Worm (Caenorhabditis elegans) whole organism, midembryonic: Measurements from ENCODE around the gene nduv-2.

Source experiments
- T22C8.4 ChIP-seq: fragments of 200-800 bp; sonication (Bioruptor generic); IDR thresholded peaks from 2 replicates; pipeline ENCODE4 v1.3.6; 2022; ENCODE audit warnings: missing genetic modification characterization, missing compliant biosample characterization
- cog-1 ChIP-seq: sonication (generic microtip); optimal IDR thresholded peaks from 2 replicates; lab custom pipeline; 2016; ENCODE audit warnings: missing genetic modification characterization, missing compliant biosample characterization
- flt-1 ChIP-seq: fragments of 200-800 bp; sonication (Bioruptor generic); IDR thresholded peaks from 2 replicates; pipeline ENCODE4 v1.3.6; 2022; ENCODE audit warnings: missing genetic modification characterization, missing compliant biosample characterization
- klf-2 ChIP-seq: fragments of 200-800 bp; sonication (Bioruptor generic); conservative IDR thresholded peaks from 2 replicates; pipeline ENCODE4 v1.3.6; 2022; ENCODE audit warnings: missing genetic modification reagents, missing genetic modification characterization, missing compliant biosample characterization
- tab-1 ChIP-seq: fragments of 200-800 bp; sonication (Bioruptor generic); IDR thresholded peaks from 2 replicates; pipeline ENCODE4 v1.3.6; 2022; ENCODE audit warnings: missing genetic modification characterization, missing compliant biosample characterization

DNA sequence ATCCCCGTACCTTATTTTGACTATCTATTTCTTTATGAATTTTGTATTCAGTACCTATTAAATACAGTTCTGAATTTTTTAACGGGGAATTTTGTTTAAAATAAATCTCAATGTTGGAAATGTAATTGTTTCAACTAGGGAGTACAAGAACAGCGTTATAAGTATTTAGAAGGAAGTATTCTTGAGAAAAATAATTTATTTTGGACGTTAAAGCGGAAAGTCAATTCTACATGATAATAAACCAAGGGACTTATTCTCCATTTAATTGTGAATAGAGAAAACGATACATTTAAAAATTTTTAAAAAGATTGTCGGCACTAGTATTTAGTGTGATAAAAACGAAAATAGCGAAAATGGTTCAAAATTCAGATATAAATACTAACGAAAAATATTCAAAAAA lies 43.8 kb upstream of the nduv-2 start:
- no peak for TF ChIP-seq tab-1 (GFP tag; lab: Robert Waterston, UW)
- TF ChIP-seq cog-1 = no peak
- TF ChIP-seq flt-1 = no peak
- no peak for TF ChIP-seq klf-2
- no peak for TF ChIP-seq T22C8.4 (GFP tag; lab: Robert Waterston, UW)
